Worm (Caenorhabditis elegans) whole organism, L4 larva: ENCODE measurements around the gene ugt-39.

ENCODE experiments used
- F10B5.3 ChIP-seq: sonication (generic microtip); optimal IDR thresholded peaks from 2 replicates; lab custom pipeline; 2016; ENCODE audit warnings: mild to moderate bottlenecking, missing genetic modification characterization, missing compliant biosample characterization
- F26F4.8 ChIP-seq: fragments of 200-800 bp; sonication (Bioruptor generic); conservative IDR thresholded peaks from 2 replicates; pipeline ENCODE4 v1.3.6; 2022; ENCODE audit warnings: missing genetic modification characterization, missing compliant biosample characterization
- T26A8.4 ChIP-seq: fragments of 200-800 bp; sonication (Bioruptor generic); IDR thresholded peaks from 2 replicates; pipeline ENCODE4 v1.3.6; 2022; ENCODE audit warnings: missing genetic modification characterization, missing compliant biosample characterization
- Y48G9A.11 ChIP-seq: fragments of 200-800 bp; sonication (Bioruptor generic); IDR thresholded peaks from 2 replicates; pipeline ENCODE4 v1.3.6; 2022; ENCODE audit warnings: missing genetic modification reagents, missing genetic modification characterization, missing compliant biosample characterization
- Y5F2A.4 ChIP-seq: fragments of 200-800 bp; sonication (Bioruptor generic); optimal IDR thresholded peaks from 2 replicates; lab custom pipeline; 2018; ENCODE audit warnings: mild to moderate bottlenecking, missing genetic modification characterization, missing compliant biosample characterization
- ZK337.2 ChIP-seq: fragments of 200-800 bp; sonication (Bioruptor generic); IDR thresholded peaks from 2 replicates; pipeline ENCODE4 v1.3.6; 2022; ENCODE audit warnings: missing genetic modification reagents, missing genetic modification characterization, missing compliant biosample characterization
- aha-1 ChIP-seq: fragments of 150-350 bp; peaks from one replicate; lab custom pipeline; 2014; ENCODE audit warnings: missing biosample characterization, missing genetic modification characterization
- ceh-20 ChIP-seq: fragments of 200-800 bp; sonication (Bioruptor generic); IDR thresholded peaks from 2 replicates; pipeline ENCODE4 v1.3.6; 2022; ENCODE audit warnings: missing genetic modification reagents, missing genetic modification characterization, missing compliant biosample characterization
- ceh-32 ChIP-seq: sonication (generic microtip); optimal IDR thresholded peaks from 2 replicates; lab custom pipeline; 2016; ENCODE audit warnings: mild to moderate bottlenecking, missing genetic modification characterization, missing compliant biosample characterization; ENCODE audit not compliant: poor library complexity
- daf-12 ChIP-seq: fragments of 150-350 bp; optimal IDR thresholded peaks from 2 replicates; lab custom pipeline; 2014; ENCODE audit warnings: missing biosample characterization, missing genetic modification reagents, missing genetic modification characterization
- daf-16 ChIP-seq, 3 experiments: sonication (generic microtip); optimal IDR thresholded peaks; 2 replicates each; lab custom pipeline; 2016 to 2017; ENCODE audit warnings: missing genetic modification characterization in 3 of 3, missing genetic modification reagents in 3 of 3, mild to moderate bottlenecking in 2 of 3, missing compliant biosample characterization in 2 of 3, missing biosample characterization in 1 of 3, moderate library complexity in 1 of 3
- daf-8 ChIP-seq: fragments of 200-800 bp; sonication (Bioruptor generic); IDR thresholded peaks from 2 replicates; pipeline ENCODE4 v1.3.6; 2022; ENCODE audit warnings: missing genetic modification characterization, missing compliant biosample characterization
- dmd-6 ChIP-seq: fragments of 200-800 bp; sonication (Bioruptor generic); IDR thresholded peaks from 2 replicates; pipeline ENCODE4 v1.3.6; 2022; ENCODE audit warnings: missing genetic modification reagents, missing genetic modification characterization, missing compliant biosample characterization
- dmd-9 ChIP-seq: fragments of 200-800 bp; sonication (Bioruptor generic); IDR thresholded peaks from 2 replicates; pipeline ENCODE4 v1.3.6; 2022; ENCODE audit warnings: missing genetic modification reagents, missing genetic modification characterization, missing compliant biosample characterization
- dpl-1 ChIP-seq: fragments of 150-350 bp; optimal IDR thresholded peaks from 2 replicates; lab custom pipeline; 2014; ENCODE audit warnings: missing biosample characterization, missing genetic modification reagents, missing genetic modification characterization
- dve-1 ChIP-seq: sonication (generic microtip); optimal IDR thresholded peaks from 2 replicates; lab custom pipeline; 2017; ENCODE audit warnings: antibody characterized with exemption, mild to moderate bottlenecking, missing genetic modification characterization, missing compliant biosample characterization; ENCODE audit not compliant: insufficient read depth
- egl-27 ChIP-seq: sonication (generic microtip); optimal IDR thresholded peaks from 3 replicates; lab custom pipeline; 2017; ENCODE audit warnings: missing biosample characterization, missing genetic modification reagents, missing genetic modification characterization
- egl-43 ChIP-seq: fragments of 200-800 bp; sonication (Bioruptor generic); IDR thresholded peaks from 2 replicates; pipeline ENCODE4 v1.3.6; 2022; ENCODE audit warnings: missing genetic modification reagents, missing genetic modification characterization, missing compliant biosample characterization
- fkh-10 ChIP-seq: fragments of 150-350 bp; optimal IDR thresholded peaks from 2 replicates; lab custom pipeline; 2014; ENCODE audit warnings: missing biosample characterization, missing genetic modification reagents, missing genetic modification characterization
- fos-1 ChIP-seq: fragments of 150-350 bp; optimal IDR thresholded peaks from 2 replicates; lab custom pipeline; 2014; ENCODE audit warnings: missing biosample characterization, missing genetic modification characterization
- gei-8 ChIP-seq: fragments of 200-800 bp; sonication (Bioruptor generic); optimal IDR thresholded peaks from 2 replicates; lab custom pipeline; 2018; ENCODE audit warnings: mild to moderate bottlenecking, missing genetic modification characterization, missing compliant biosample characterization
- hlh-11 ChIP-seq: fragments of 200-800 bp; sonication (Bioruptor generic); optimal IDR thresholded peaks from 2 replicates; lab custom pipeline; 2018; ENCODE audit warnings: mild to moderate bottlenecking, missing genetic modification characterization, missing compliant biosample characterization
- hmg-1.1 ChIP-seq: fragments of 200-800 bp; sonication (Bioruptor generic); IDR thresholded peaks from 2 replicates; pipeline ENCODE4 v1.3.6; 2022; ENCODE audit warnings: missing genetic modification reagents, missing genetic modification characterization, missing compliant biosample characterization
- lin-1 ChIP-seq: fragments of 200-800 bp; sonication (Bioruptor generic); IDR thresholded peaks from 2 replicates; pipeline ENCODE4 v1.3.6; 2022; ENCODE audit warnings: missing genetic modification reagents, missing genetic modification characterization, missing compliant biosample characterization
- lin-38 ChIP-seq: fragments of 200-800 bp; sonication (Bioruptor generic); IDR thresholded peaks from 2 replicates; pipeline ENCODE4 v1.3.6; 2022; ENCODE audit warnings: missing genetic modification reagents, missing genetic modification characterization, missing compliant biosample characterization
- lsy-2 ChIP-seq, 2 experiments: fragments of 150-350 bp in 1 of 2; sonication (generic microtip) in 1 of 2; optimal IDR thresholded peaks; 2 replicates each; lab custom pipeline; 2014 to 2017; ENCODE audit warnings: missing biosample characterization in 2 of 2, missing genetic modification characterization in 2 of 2
- madf-5 ChIP-seq, 2 experiments: fragments of 200-800 bp; sonication (Bioruptor generic); IDR thresholded peaks; 2 replicates each; pipeline ENCODE4 v1.3.6; 2022; ENCODE audit warnings: missing compliant biosample characterization in 2 of 2, missing genetic modification characterization in 2 of 2
- madf-9 ChIP-seq: fragments of 200-800 bp; sonication (Bioruptor generic); conservative IDR thresholded peaks from 2 replicates; pipeline ENCODE4 v1.3.6; 2022; ENCODE audit warnings: missing genetic modification reagents, missing genetic modification characterization, missing compliant biosample characterization
- nhr-237 ChIP-seq: sonication (generic microtip); optimal IDR thresholded peaks from 2 replicates; lab custom pipeline; 2017; ENCODE audit warnings: missing biosample characterization, missing genetic modification characterization
- nhr-25 ChIP-seq: sonication (generic microtip); optimal IDR thresholded peaks from 2 replicates; lab custom pipeline; 2017; ENCODE audit warnings: missing genetic modification characterization, mild to moderate bottlenecking, missing compliant biosample characterization, antibody characterized with exemption, moderate library complexity, borderline replicate concordance; ENCODE audit not compliant: insufficient read depth
- nhr-28 ChIP-seq: fragments of 150-350 bp; optimal IDR thresholded peaks from 2 replicates; lab custom pipeline; 2014; ENCODE audit warnings: missing biosample characterization, missing genetic modification characterization
- nhr-41 ChIP-seq: fragments of 200-800 bp; sonication (Bioruptor generic); IDR thresholded peaks from 2 replicates; pipeline ENCODE4 v1.3.6; 2022; ENCODE audit warnings: missing genetic modification reagents, missing genetic modification characterization, missing compliant biosample characterization
- nhr-42 ChIP-seq: fragments of 200-800 bp; sonication (Bioruptor generic); IDR thresholded peaks from 2 replicates; pipeline ENCODE4 v1.3.6; 2022; ENCODE audit warnings: missing genetic modification characterization, missing compliant biosample characterization
- nhr-48 ChIP-seq: sonication (generic microtip); optimal IDR thresholded peaks from 2 replicates; lab custom pipeline; 2016; ENCODE audit warnings: mild to moderate bottlenecking, missing genetic modification characterization, missing compliant biosample characterization
- nhr-76 ChIP-seq: fragments of 150-350 bp; optimal IDR thresholded peaks from 2 replicates; lab custom pipeline; 2014; ENCODE audit warnings: missing biosample characterization, missing genetic modification characterization
- nhr-77 ChIP-seq: fragments of 150-350 bp; optimal IDR thresholded peaks from 2 replicates; lab custom pipeline; 2014; ENCODE audit warnings: missing biosample characterization, missing genetic modification characterization
- pqm-1 ChIP-seq: sonication (generic microtip); optimal IDR thresholded peaks from 2 replicates; lab custom pipeline; 2017; ENCODE audit warnings: missing biosample characterization, missing genetic modification characterization
- rbr-2 ChIP-seq: sonication (generic microtip); optimal IDR thresholded peaks from 2 replicates; lab custom pipeline; 2016; ENCODE audit warnings: missing genotype, missing genetic modification characterization, missing compliant biosample characterization
- set-16 ChIP-seq: fragments of 200-800 bp; sonication (Bioruptor generic); IDR thresholded peaks from 2 replicates; pipeline ENCODE4 v1.3.6; 2022; ENCODE audit warnings: missing genetic modification reagents, missing genetic modification characterization, missing compliant biosample characterization
- snpc-1.2 ChIP-seq: fragments of 200-800 bp; sonication (Bioruptor generic); IDR thresholded peaks from 2 replicates; pipeline ENCODE4 v1.3.6; 2022; ENCODE audit warnings: missing genetic modification reagents, missing genetic modification characterization, missing compliant biosample characterization
- snpc-4 ChIP-seq: fragments of 150-350 bp; optimal IDR thresholded peaks from 2 replicates; lab custom pipeline; 2014; ENCODE audit warnings: missing biosample characterization, missing genetic modification characterization
- spr-3 ChIP-seq: fragments of 200-800 bp; sonication (Bioruptor generic); optimal IDR thresholded peaks from 2 replicates; lab custom pipeline; 2018; ENCODE audit warnings: mild to moderate bottlenecking, missing genetic modification characterization, missing compliant biosample characterization
- tag-97 ChIP-seq: fragments of 200-800 bp; sonication (Bioruptor generic); IDR thresholded peaks from 2 replicates; pipeline ENCODE4 v1.3.6; 2022; ENCODE audit warnings: missing genetic modification characterization, missing compliant biosample characterization
- unc-130 ChIP-seq: sonication (generic microtip); optimal IDR thresholded peaks from 2 replicates; lab custom pipeline; 2016; ENCODE audit warnings: missing genetic modification reagents, missing genetic modification characterization, missing compliant biosample characterization
- unc-39 ChIP-seq: sonication (generic microtip); optimal IDR thresholded peaks from 2 replicates; lab custom pipeline; 2017; ENCODE audit warnings: missing biosample characterization, missing genetic modification characterization
- unc-62 ChIP-seq, 3 experiments: fragments of 150-350 bp in 1 of 3; sonication (generic microtip); optimal IDR thresholded peaks in 2 of 3; peaks in 1 of 3; 1 replicate in 1 of 3; 2 replicates in 2 of 3; lab custom pipeline; 2014 to 2017; ENCODE audit warnings: missing biosample characterization in 3 of 3, missing genetic modification characterization in 3 of 3, missing genetic modification reagents in 3 of 3, missing genotype in 1 of 3

ugt-39 gene

DNA sequence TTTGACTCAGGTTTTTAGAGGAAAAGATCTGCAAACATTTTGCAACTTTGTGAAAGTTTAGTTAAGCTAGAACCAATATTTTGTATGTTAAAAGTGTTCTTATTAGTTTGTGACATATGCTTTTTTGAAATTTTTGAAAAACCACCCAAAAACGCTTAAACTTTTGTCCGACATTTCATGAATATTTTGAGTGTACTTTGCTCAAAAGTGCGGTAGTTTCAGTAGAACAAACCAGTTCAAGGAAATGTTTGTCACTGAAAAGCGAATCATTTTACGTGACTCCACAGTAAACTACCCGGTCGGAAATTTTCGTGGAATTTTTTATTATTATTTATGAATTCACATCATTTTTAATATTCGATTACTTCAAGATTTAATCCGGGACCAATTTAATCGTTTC, 27.6 kb downstream of the ugt-39 start, which contains the start of gene pitr-5:
Gene pitr-5 (plus strand): TSS at position 301 of the 400 bp plus-strand sequence.
- TF ChIP-seq dpl-1 (GFP tag; lab: Kevin White, UChicago) = no peak
- TF ChIP-seq nhr-76 (tag; lab: Kevin White, UChicago) = no peak
- no peak for TF ChIP-seq nhr-48
- no peak for TF ChIP-seq lsy-2 (tag; optimal IDR thresholded peaks at IDR 0.05; lab: Kevin White, UChicago)
- no peak for TF ChIP-seq fos-1 (tag; lab: Kevin White, UChicago)
- no peak for TF ChIP-seq fkh-10 (GFP tag; lab: Kevin White, UChicago)
- no peak for TF ChIP-seq unc-62 (GFP tag; optimal IDR thresholded peaks at IDR 0.05 in 1 of 2; lab: Kevin White, UChicago)
- TF ChIP-seq unc-62 (tag; optimal IDR thresholded peaks at IDR 0.05; lab: Kevin White, UChicago) = no peak
- TF ChIP-seq F26F4.8 = no peak
- TF ChIP-seq, all 104 proteins: peak for 0

DNA sequence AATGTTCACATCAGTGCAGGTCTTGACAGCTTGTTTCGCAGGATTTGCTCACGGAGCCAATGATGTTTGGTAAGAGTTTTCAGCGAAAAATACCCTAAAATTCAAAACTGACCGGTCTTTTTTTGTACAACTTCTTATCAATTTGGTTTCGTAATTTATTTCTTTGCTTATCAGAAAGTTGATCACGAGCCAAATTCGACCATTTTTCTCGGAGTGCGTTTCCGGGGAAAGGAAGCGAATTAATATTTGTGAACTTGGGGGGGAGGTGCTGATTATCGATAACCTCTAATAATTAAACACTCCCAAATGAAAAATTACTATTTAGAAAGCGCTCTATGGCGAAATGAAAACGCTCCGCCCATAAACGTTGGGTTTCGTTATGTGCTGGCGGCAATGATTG, 29.7 kb downstream of the ugt-39 start:
- TF ChIP-seq gei-8 (GFP tag; lab: Kevin White, UChicago) (no peak), F10B5.3 (tag; lab: Kevin White, UChicago) (no peak), nhr-41 (GFP tag; lab: Robert Waterston, UW) (no peak), lin-1 (GFP tag; lab: Robert Waterston, UW) (peak; percentile 75; the same call in 1 of the 2 replicates), daf-12 (tag; lab: Kevin White, UChicago) (no peak), lin-38 (GFP tag; lab: Robert Waterston, UW) (no peak), nhr-77 (tag; lab: Kevin White, UChicago) (peak; percentile 49), ceh-20 (GFP tag; lab: Robert Waterston, UW) (no peak), Y5F2A.4 (GFP tag; lab: Kevin White, UChicago) (no peak), daf-16 (GFP tag; optimal IDR thresholded peaks at IDR 0.05; lab: Kevin White, UChicago) (no peak), daf-16 (tag; optimal IDR thresholded peaks at IDR 0.05; lab: Kevin White, UChicago) (peak; percentile 37), tag-97 (GFP tag; lab: Robert Waterston, UW) (no peak), snpc-4 (no peak), nhr-25 (tag; lab: Kevin White, UChicago) (no peak), dmd-9 (GFP tag; lab: Robert Waterston, UW) (no peak), Y48G9A.11 (GFP tag; lab: Robert Waterston, UW) (no peak), ZK337.2 (GFP tag; lab: Robert Waterston, UW) (no peak), rbr-2 (no peak), ceh-32 (tag; lab: Kevin White, UChicago) (no peak), aha-1 (no peak), nhr-237 (tag; lab: Kevin White, UChicago) (no peak), pqm-1 (peak; percentile 69), egl-43 (no peak), madf-5 (GFP tag; IDR thresholded peaks at IDR 0.05; lab: Robert Waterston, UW) (no peak), egl-27 (tag; lab: Kevin White, UChicago) (no peak), T26A8.4 (GFP tag; lab: Robert Waterston, UW) (no peak), madf-9 (GFP tag; lab: Robert Waterston, UW) (no peak), dmd-6 (GFP tag; lab: Robert Waterston, UW) (peak; percentile 69), snpc-1.2 (GFP tag; lab: Robert Waterston, UW) (no peak), spr-3 (GFP tag; lab: Kevin White, UChicago) (no peak), daf-8 (GFP tag; lab: Robert Waterston, UW) (no peak), dve-1 (tag; lab: Kevin White, UChicago) (peak; percentile 25), unc-39 (no peak), hlh-11 (tag; lab: Kevin White, UChicago) (peak; percentile 52), nhr-28 (tag; lab: Kevin White, UChicago) (peak; percentile 75), hmg-1.1 (GFP tag; lab: Robert Waterston, UW) (no peak), nhr-42 (GFP tag; lab: Robert Waterston, UW) (no peak), F26F4.8 (no peak), unc-130 (GFP tag; lab: Kevin White, UChicago) (no peak), set-16 (GFP tag; lab: Robert Waterston, UW) (no peak)
